Worm (Caenorhabditis elegans) whole organism, midembryonic: Measurements from ENCODE around the gene C16C8.16.

Source experiments
- cog-1 ChIP-seq: sonication (generic microtip); optimal IDR thresholded peaks from 2 replicates; lab custom pipeline; 2016; ENCODE audit warnings: missing genetic modification characterization, missing compliant biosample characterization
- flt-1 ChIP-seq: fragments of 200-800 bp; sonication (Bioruptor generic); IDR thresholded peaks from 2 replicates; pipeline ENCODE4 v1.3.6; 2022; ENCODE audit warnings: missing genetic modification characterization, missing compliant biosample characterization
- klf-2 ChIP-seq: fragments of 200-800 bp; sonication (Bioruptor generic); conservative IDR thresholded peaks from 2 replicates; pipeline ENCODE4 v1.3.6; 2022; ENCODE audit warnings: missing genetic modification reagents, missing genetic modification characterization, missing compliant biosample characterization
- ref-1 ChIP-seq: fragments of 200-800 bp; sonication (Bioruptor generic); conservative IDR thresholded peaks from 2 replicates; pipeline ENCODE4 v1.3.6; 2022; ENCODE audit warnings: missing genetic modification reagents, missing genetic modification characterization, missing compliant biosample characterization
- ztf-23 ChIP-seq: fragments of 200-800 bp; sonication (Bioruptor generic); IDR thresholded peaks from 2 replicates; pipeline ENCODE4 v1.3.6; 2022; ENCODE audit warnings: missing genetic modification reagents, missing genetic modification characterization, missing compliant biosample characterization

DNA sequence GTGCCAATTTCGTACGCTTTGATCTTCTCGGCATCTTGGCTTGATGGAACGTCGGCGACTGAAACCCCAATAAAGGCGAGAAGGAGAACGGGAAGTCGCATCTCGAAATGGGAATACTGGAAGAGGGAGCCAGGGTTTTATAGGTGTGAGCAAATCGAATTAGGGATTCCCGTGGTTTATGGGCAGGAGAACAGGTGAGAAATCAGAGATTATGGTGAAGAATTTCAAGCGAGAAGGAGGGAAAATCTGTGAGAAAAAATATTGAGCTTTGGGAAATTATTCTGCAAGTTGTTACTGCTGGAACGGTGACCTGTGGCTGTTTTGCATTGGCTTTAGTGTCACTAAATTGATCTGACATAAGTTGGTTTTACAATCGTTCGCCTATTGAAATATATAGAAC, 26.0 kb downstream of the C16C8.16 start, which contains the start of gene Y49F6B.13:
- TF ChIP-seq cog-1 (tag; lab: Kevin White, UChicago) (no peak), ztf-23 (GFP tag; lab: Robert Waterston, UW) (no peak), ref-1 (GFP tag; lab: Robert Waterston, UW) (no peak), klf-2 (no peak), flt-1 (GFP tag; lab: Robert Waterston, UW) (no peak)
